Worm (Caenorhabditis elegans) whole organism, L4 larva: ENCODE measurements around the gene pro-1.

ENCODE experiments used
- ama-1 ChIP-seq: fragments of 150-350 bp; optimal IDR thresholded peaks from 2 replicates; lab custom pipeline; 2014; ENCODE audit warnings: inconsistent platforms, mixed read lengths
- ceh-82 ChIP-seq: sonication (generic microtip); optimal IDR thresholded peaks from 2 replicates; lab custom pipeline; 2017; ENCODE audit warnings: missing biosample characterization, missing genetic modification characterization
- lin-13 ChIP-seq: fragments of 150-350 bp; optimal IDR thresholded peaks from 2 replicates; lab custom pipeline; 2014; ENCODE audit warnings: missing biosample characterization, missing genetic modification reagents, missing genetic modification characterization
- zag-1 ChIP-seq: fragments of 150-350 bp; optimal IDR thresholded peaks from 2 replicates; lab custom pipeline; 2014; ENCODE audit warnings: missing biosample characterization, missing genetic modification characterization
- zfp-3 ChIP-seq: fragments of 200-800 bp; sonication (Bioruptor generic); conservative IDR thresholded peaks from 2 replicates; pipeline ENCODE4 v1.3.6; 2022; ENCODE audit warnings: missing genetic modification reagents, missing genetic modification characterization, missing compliant biosample characterization

ce11 chrII:10574177-10574576, 32.4 kb upstream of the pro-1 start:
- TF ChIP-seq lin-13 (no peak), zag-1 (tag; lab: Kevin White, UChicago) (no peak), ceh-82 (tag; lab: Kevin White, UChicago) (no peak), ama-1 (no peak), zfp-3 (GFP tag; lab: Robert Waterston, UW) (no peak)
